Worm (Caenorhabditis elegans) whole organism, L1 larva: ENCODE data around the gene sri-71.

Experiments used
- C16A3.4 ChIP-seq: fragments of 150-350 bp; optimal IDR thresholded peaks from 2 replicates; lab custom pipeline; 2014; ENCODE audit warnings: missing biosample characterization, missing genetic modification characterization
- Y116A8C.19 ChIP-seq: sonication (generic microtip); optimal IDR thresholded peaks from 2 replicates; lab custom pipeline; 2016; ENCODE audit warnings: missing compliant biosample characterization, missing genetic modification characterization, borderline replicate concordance
- aha-1 ChIP-seq: fragments of 150-350 bp; optimal IDR thresholded peaks from 2 replicates; lab custom pipeline; 2014; ENCODE audit warnings: missing biosample characterization, missing genetic modification characterization
- aly-2 ChIP-seq: fragments of 150-350 bp; optimal IDR thresholded peaks from 2 replicates; lab custom pipeline; 2014; ENCODE audit warnings: missing biosample characterization, missing genetic modification characterization
- blmp-1 ChIP-seq: fragments of 150-350 bp; optimal IDR thresholded peaks from 2 replicates; lab custom pipeline; 2014; ENCODE audit warnings: missing biosample characterization, missing genetic modification characterization
- ceh-63 ChIP-seq: fragments of 200-800 bp; sonication (Bioruptor generic); optimal IDR thresholded peaks from 2 replicates; lab custom pipeline; 2018; ENCODE audit warnings: mild to moderate bottlenecking, missing genetic modification characterization, missing compliant biosample characterization
- ceh-90 ChIP-seq: sonication (generic microtip); optimal IDR thresholded peaks from 2 replicates; lab custom pipeline; 2016; ENCODE audit warnings: missing genetic modification characterization, missing compliant biosample characterization
- ces-1 ChIP-seq: fragments of 150-350 bp; optimal IDR thresholded peaks from 2 replicates; lab custom pipeline; 2014; ENCODE audit warnings: missing biosample characterization, missing genetic modification reagents, missing genetic modification characterization
- dpl-1 ChIP-seq, 3 experiments: fragments of 150-350 bp in 2 of 3; sonication (generic microtip) in 1 of 3; optimal IDR thresholded peaks; 2 replicates each; lab custom pipeline; 2014 to 2017; ENCODE audit warnings: missing biosample characterization in 3 of 3, missing genetic modification characterization in 3 of 3, missing genetic modification reagents in 3 of 3
- efl-1 ChIP-seq, 4 experiments: fragments of 150-350 bp; optimal IDR thresholded peaks in 3 of 4; peaks in 1 of 4; 1 replicate in 1 of 4; 2 replicates in 3 of 4; lab custom pipeline; 2014; ENCODE audit warnings: missing biosample characterization in 2 of 4, missing genetic modification characterization in 2 of 4, missing genetic modification reagents in 2 of 4
- egl-13 ChIP-seq: sonication (generic microtip); optimal IDR thresholded peaks from 2 replicates; lab custom pipeline; 2016; ENCODE audit warnings: missing genotype, missing genetic modification reagents, missing genetic modification characterization, missing compliant biosample characterization
- elt-3 ChIP-seq, 6 experiments: fragments of 150-350 bp in 1 of 6; sonication (generic microtip); optimal IDR thresholded peaks; 2 replicates each; lab custom pipeline; 2017 to 2018; ENCODE audit warnings: missing biosample characterization in 6 of 6, missing genetic modification characterization in 6 of 6, inconsistent platforms in 1 of 6
- fkh-8 ChIP-seq: sonication (generic microtip); optimal IDR thresholded peaks from 2 replicates; lab custom pipeline; 2016; ENCODE audit warnings: mild to moderate bottlenecking, missing genetic modification characterization, missing compliant biosample characterization
- hlh-17 ChIP-seq: fragments of 200-800 bp; sonication (Bioruptor generic); optimal IDR thresholded peaks from 2 replicates; lab custom pipeline; 2018; ENCODE audit warnings: missing genetic modification characterization, mild to moderate bottlenecking, missing compliant biosample characterization, moderate library complexity, borderline replicate concordance
- isw-1 ChIP-seq: fragments of 200-800 bp; sonication (Bioruptor generic); IDR thresholded peaks from 2 replicates; pipeline ENCODE4 v1.3.6; 2022; ENCODE audit warnings: missing genetic modification characterization, missing compliant biosample characterization
- jun-1 ChIP-seq: fragments of 150-350 bp; optimal IDR thresholded peaks from 2 replicates; lab custom pipeline; 2014; ENCODE audit warnings: missing biosample characterization, missing genetic modification reagents, missing genetic modification characterization
- lin-13 ChIP-seq: fragments of 150-350 bp; optimal IDR thresholded peaks from 2 replicates; lab custom pipeline; 2014; ENCODE audit warnings: missing biosample characterization, missing genetic modification reagents, missing genetic modification characterization
- lin-14 ChIP-seq: fragments of 200-800 bp; sonication (Bioruptor generic); optimal IDR thresholded peaks from 2 replicates; lab custom pipeline; 2018; ENCODE audit warnings: mild to moderate bottlenecking, missing genetic modification characterization, moderate library complexity, missing compliant biosample characterization
- lin-15B ChIP-seq: fragments of 150-350 bp; sonication (generic microtip); optimal IDR thresholded peaks from 3 replicates; lab custom pipeline; 2014; ENCODE audit warnings: missing biosample characterization, missing genetic modification characterization
- lin-35 ChIP-seq, 2 experiments: fragments of 150-350 bp; optimal IDR thresholded peaks; 2 replicates each; lab custom pipeline; 2014; ENCODE audit warnings: missing biosample characterization in 2 of 2, missing genetic modification characterization in 2 of 2, missing genetic modification reagents in 2 of 2
- lir-3 ChIP-seq: sonication (generic microtip); optimal IDR thresholded peaks from 2 replicates; lab custom pipeline; 2016; ENCODE audit warnings: mild to moderate bottlenecking, missing genetic modification characterization, moderate library complexity, missing compliant biosample characterization; ENCODE audit not compliant: poor library complexity
- lsy-2 ChIP-seq, 2 experiments: fragments of 150-350 bp; optimal IDR thresholded peaks; 2 replicates each; lab custom pipeline; 2014; ENCODE audit warnings: missing biosample characterization in 2 of 2, missing genetic modification characterization in 2 of 2
- mdl-1 ChIP-seq, 2 experiments: fragments of 150-350 bp; optimal IDR thresholded peaks; 2 replicates each; lab custom pipeline; 2014 to 2017; ENCODE audit warnings: missing biosample characterization in 2 of 2, missing genetic modification characterization in 2 of 2, inconsistent platforms in 1 of 2
- mep-1 ChIP-seq: fragments of 150-350 bp; optimal IDR thresholded peaks from 2 replicates; lab custom pipeline; 2014; ENCODE audit warnings: missing biosample characterization, missing genetic modification characterization
- nhr-12 ChIP-seq: sonication (generic microtip); optimal IDR thresholded peaks from 2 replicates; lab custom pipeline; 2017; ENCODE audit warnings: missing biosample characterization, missing genetic modification characterization
- nhr-19 ChIP-seq: fragments of 200-800 bp; sonication (Bioruptor generic); conservative IDR thresholded peaks from 2 replicates; pipeline ENCODE4 v1.3.6; 2022; ENCODE audit warnings: missing genetic modification characterization, missing compliant biosample characterization
- nhr-20 ChIP-seq: sonication (generic microtip); optimal IDR thresholded peaks from 2 replicates; lab custom pipeline; 2016; ENCODE audit warnings: mild to moderate bottlenecking, missing genetic modification characterization, missing compliant biosample characterization
- nhr-47 ChIP-seq: sonication (generic microtip); optimal IDR thresholded peaks from 2 replicates; lab custom pipeline; 2016; ENCODE audit warnings: mild to moderate bottlenecking, missing genetic modification characterization, moderate library complexity, missing compliant biosample characterization
- nhr-71 ChIP-seq: sonication (generic microtip); optimal IDR thresholded peaks from 2 replicates; lab custom pipeline; 2016; ENCODE audit warnings: mild to moderate bottlenecking, missing genetic modification characterization, moderate library complexity, missing compliant biosample characterization
- nhr-84 ChIP-seq: sonication (generic microtip); optimal IDR thresholded peaks from 2 replicates; lab custom pipeline; 2017; ENCODE audit warnings: missing biosample characterization, missing genetic modification characterization
- nhr-85 ChIP-seq: sonication (generic microtip); peaks from one replicate; lab custom pipeline; 2016; ENCODE audit warnings: missing genetic modification characterization, inconsistent platforms, missing compliant biosample characterization
- rnt-1 ChIP-seq: sonication (generic microtip); optimal IDR thresholded peaks from 2 replicates; lab custom pipeline; 2016; ENCODE audit warnings: mild to moderate bottlenecking, missing genetic modification characterization, moderate library complexity, missing compliant biosample characterization
- skn-1 ChIP-seq: fragments of 150-350 bp; optimal IDR thresholded peaks from 2 replicates; lab custom pipeline; 2014; ENCODE audit warnings: missing biosample characterization, missing genetic modification characterization
- snu-23 ChIP-seq: sonication (generic microtip); optimal IDR thresholded peaks from 2 replicates; lab custom pipeline; 2016; ENCODE audit warnings: missing genetic modification characterization, missing compliant biosample characterization
- sup-37 ChIP-seq: fragments of 200-800 bp; sonication (Bioruptor generic); optimal IDR thresholded peaks from 2 replicates; lab custom pipeline; 2018; ENCODE audit warnings: mild to moderate bottlenecking, missing genetic modification characterization, missing compliant biosample characterization
- swsn-7 ChIP-seq: sonication (generic microtip); optimal IDR thresholded peaks from 2 replicates; lab custom pipeline; 2016; ENCODE audit warnings: missing genetic modification characterization, missing compliant biosample characterization
- tbx-2 ChIP-seq: sonication (generic microtip); optimal IDR thresholded peaks from 2 replicates; lab custom pipeline; 2016; ENCODE audit warnings: missing genetic modification characterization, missing compliant biosample characterization
- xbp-1 ChIP-seq: sonication (generic microtip); optimal IDR thresholded peaks from 2 replicates; lab custom pipeline; 2016; ENCODE audit warnings: missing genetic modification characterization, missing compliant biosample characterization
- ztf-11 ChIP-seq, 2 experiments: sonication (generic microtip); optimal IDR thresholded peaks; 2 replicates each; lab custom pipeline; 2016 to 2017; ENCODE audit warnings: missing genetic modification characterization in 2 of 2, missing biosample characterization in 1 of 2, missing compliant biosample characterization in 1 of 2

sri-71 gene

ce11 chrII:2646756-2647155, 19.2 kb downstream of the sri-71 start, which contains the start of gene F22E5.12:
TSS of gene F22E5.12 (minus strand) at chrII:2646856.
- TF ChIP-seq xbp-1 (tag; lab: Kevin White, UChicago): peak; percentile 2
- TF ChIP-seq, all 84 proteins: peak for 1; not testable (repeated sequence) for 83

ce11 chrII:2649015-2649414, 21.5 kb downstream of the sri-71 start:
- peak; percentile 52 for TF ChIP-seq fkh-8 (tag; lab: Kevin White, UChicago)
- TF ChIP-seq nhr-20 (tag; lab: Kevin White, UChicago): peak; percentile 49
- TF ChIP-seq egl-13 (tag; lab: Kevin White, UChicago): no peak
- TF ChIP-seq lin-15B (tag; lab: Kevin White, UChicago): no peak
- TF ChIP-seq nhr-84 (tag; lab: Kevin White, UChicago): no peak
- TF ChIP-seq swsn-7 (tag; lab: Kevin White, UChicago): peak; percentile 47
- peak; percentile 21 for TF ChIP-seq xbp-1 (tag; lab: Kevin White, UChicago)
- TF ChIP-seq mep-1 (tag; lab: Kevin White, UChicago): peak; percentile 44
- peak; percentile 68 for TF ChIP-seq snu-23 (GFP tag; lab: Kevin White, UChicago)
- TF ChIP-seq dpl-1 (GFP tag; optimal IDR thresholded peaks at IDR 0.05; lab: Kevin White, UChicago): peak; percentile 9 to 54 (median 35)
- TF ChIP-seq skn-1 (tag; lab: Kevin White, UChicago): peak; percentile 27
- TF ChIP-seq lsy-2 (tag; optimal IDR thresholded peaks at IDR 0.05; lab: Kevin White, UChicago): peak; percentile 26 to 51
- peak; percentile 38 for TF ChIP-seq lin-13 (GFP tag; lab: Kevin White, UChicago)
- TF ChIP-seq hlh-17 (GFP tag; lab: Kevin White, UChicago): no peak
- TF ChIP-seq lin-35 (GFP tag; optimal IDR thresholded peaks at IDR 0.05; lab: Kevin White, UChicago): peak; percentile 5 to 11
- no peak for TF ChIP-seq nhr-12
- TF ChIP-seq nhr-85 (tag; lab: Kevin White, UChicago): peak; percentile 47
- peak; percentile 61 for TF ChIP-seq nhr-71
- TF ChIP-seq rnt-1 (tag; lab: Kevin White, UChicago): peak; percentile 48
- peak; percentile 50 to 61 for TF ChIP-seq efl-1 (optimal IDR thresholded peaks at IDR 0.05; lab: Kevin White, UChicago)
- peak; percentile 34 to 67 for TF ChIP-seq efl-1 (GFP tag; optimal IDR thresholded peaks at IDR 0.05 in 1 of 2; lab: Kevin White, UChicago)
- peak; percentile 33 for TF ChIP-seq nhr-47 (tag; lab: Kevin White, UChicago)
- TF ChIP-seq jun-1 (tag; lab: Kevin White, UChicago): no peak
- no peak for TF ChIP-seq ztf-11 (tag; optimal IDR thresholded peaks at IDR 0.05; lab: Kevin White, UChicago)
- TF ChIP-seq nhr-19 (GFP tag; lab: Robert Waterston, UW): 0 out of 2 replicates have a peak, but pooled peaks have one; percentile 9
- TF ChIP-seq lin-14: peak; percentile 76
- no peak for TF ChIP-seq elt-3 (tag; optimal IDR thresholded peaks at IDR 0.05; lab: Kevin White, UChicago)
- no peak for TF ChIP-seq ceh-63

- TF ChIP-seq aly-2 (no peak), ceh-90 (tag; lab: Kevin White, UChicago) (no peak), Y116A8C.19 (no peak), mdl-1 (tag; optimal IDR thresholded peaks at IDR 0.05; lab: Kevin White, UChicago) (no peak), ces-1 (GFP tag; lab: Kevin White, UChicago) (no peak), aha-1 (tag; lab: Kevin White, UChicago) (no peak), nhr-12 (no peak), C16A3.4 (tag; lab: Kevin White, UChicago) (no peak), lir-3 (tag; lab: Kevin White, UChicago) (no peak), blmp-1 (no peak), sup-37 (GFP tag; lab: Kevin White, UChicago) (no peak), isw-1 (GFP tag; lab: Robert Waterston, UW) (no peak), tbx-2 (tag; lab: Kevin White, UChicago) (no peak)
Observed at ce11 chrII:2649539-2649938, 22.0 kb downstream of the sri-71 start, which contains the start of the genes F22E5.13 and F22E5.6. TSS of gene F22E5.13 (minus strand) at chrII:2649639. TSS of gene F22E5.6 (plus strand) at chrII:2649835.
